Worm (Caenorhabditis elegans) whole organism, mixed stage, embryonic: ENCODE data around the gene F41E6.12.

Experiments
- M03D4.4 ChIP-seq: sonication (generic microtip); optimal IDR thresholded peaks from 2 replicates; lab custom pipeline; 2017; ENCODE audit warnings: mild to moderate bottlenecking, missing genetic modification characterization, missing compliant biosample characterization
- bed-3 ChIP-seq: fragments of 200-800 bp; sonication (Bioruptor generic); optimal IDR thresholded peaks from 3 replicates; lab custom pipeline; 2018; ENCODE audit warnings: mild to moderate bottlenecking, missing genetic modification characterization, moderate library complexity, missing compliant biosample characterization
- ceh-39 ChIP-seq: fragments of 150-350 bp; optimal IDR thresholded peaks from 2 replicates; lab custom pipeline; 2014; ENCODE audit warnings: missing biosample characterization, missing genetic modification characterization
- ceh-83 ChIP-seq: fragments of 200-800 bp; sonication (Bioruptor generic); optimal IDR thresholded peaks from 2 replicates; lab custom pipeline; 2018; ENCODE audit warnings: mild to moderate bottlenecking, missing genetic modification characterization, missing compliant biosample characterization
- ces-1 ChIP-seq: fragments of 150-350 bp; optimal IDR thresholded peaks from 2 replicates; lab custom pipeline; 2014; ENCODE audit warnings: missing biosample characterization, missing genetic modification reagents, missing genetic modification characterization
- cnd-1 ChIP-seq: fragments of 200-800 bp; sonication (Bioruptor generic); optimal IDR thresholded peaks from 2 replicates; lab custom pipeline; 2018; ENCODE audit warnings: mild to moderate bottlenecking, missing genetic modification characterization, missing compliant biosample characterization
- elt-1 ChIP-seq: sonication (generic microtip); optimal IDR thresholded peaks from 2 replicates; lab custom pipeline; 2017; ENCODE audit warnings: missing genetic modification characterization, mild to moderate bottlenecking, missing compliant biosample characterization, antibody characterized with exemption, moderate library complexity, borderline replicate concordance; ENCODE audit not compliant: insufficient read depth
- elt-3 ChIP-seq: fragments of 150-350 bp; optimal IDR thresholded peaks from 2 replicates; lab custom pipeline; 2014; ENCODE audit warnings: missing biosample characterization, missing genetic modification characterization
- flh-1 ChIP-seq: fragments of 200-800 bp; sonication (Bioruptor generic); optimal IDR thresholded peaks from 2 replicates; lab custom pipeline; 2018; ENCODE audit warnings: mild to moderate bottlenecking, missing genetic modification characterization, moderate library complexity, missing compliant biosample characterization
- hlh-1 ChIP-seq: fragments of 150-350 bp; optimal IDR thresholded peaks from 2 replicates; lab custom pipeline; 2014; ENCODE audit warnings: missing biosample characterization, missing genetic modification reagents, missing genetic modification characterization
- lsy-2 ChIP-seq: fragments of 150-350 bp; optimal IDR thresholded peaks from 2 replicates; lab custom pipeline; 2014; ENCODE audit warnings: missing biosample characterization, missing genetic modification characterization
- mab-5 ChIP-seq: fragments of 150-350 bp; optimal IDR thresholded peaks from 2 replicates; lab custom pipeline; 2014; ENCODE audit warnings: missing biosample characterization, missing genetic modification characterization
- mep-1 ChIP-seq: fragments of 150-350 bp; optimal IDR thresholded peaks from 2 replicates; lab custom pipeline; 2017; ENCODE audit warnings: missing biosample characterization, missing genetic modification reagents, missing genetic modification characterization, inconsistent platforms
- mls-2 ChIP-seq: sonication (generic microtip); optimal IDR thresholded peaks from 2 replicates; lab custom pipeline; 2016; ENCODE audit warnings: mild to moderate bottlenecking, missing genetic modification characterization, moderate library complexity, missing compliant biosample characterization
- nhr-12 ChIP-seq: fragments of 150-350 bp; optimal IDR thresholded peaks from 2 replicates; lab custom pipeline; 2014; ENCODE audit warnings: missing biosample characterization, missing genetic modification characterization
- nhr-2 ChIP-seq: fragments of 150-350 bp; optimal IDR thresholded peaks from 2 replicates; lab custom pipeline; 2014; ENCODE audit warnings: missing biosample characterization, missing genetic modification characterization
- nhr-237 ChIP-seq: fragments of 150-350 bp; optimal IDR thresholded peaks from 2 replicates; lab custom pipeline; 2014; ENCODE audit warnings: missing biosample characterization, missing genetic modification characterization
- nhr-28 ChIP-seq: fragments of 150-350 bp; optimal IDR thresholded peaks from 2 replicates; lab custom pipeline; 2014; ENCODE audit warnings: missing biosample characterization, missing genetic modification characterization
- nhr-76 ChIP-seq: sonication (generic microtip); optimal IDR thresholded peaks from 2 replicates; lab custom pipeline; 2017; ENCODE audit warnings: missing biosample characterization, missing genetic modification characterization
- pha-4 ChIP-seq: fragments of 150-350 bp; optimal IDR thresholded peaks from 2 replicates; lab custom pipeline; 2018; ENCODE audit warnings: missing biosample characterization, missing genetic modification reagents, missing genetic modification characterization
- sem-2 ChIP-seq: fragments of 200-800 bp; sonication (Bioruptor generic); optimal IDR thresholded peaks from 2 replicates; lab custom pipeline; 2018; ENCODE audit warnings: mild to moderate bottlenecking, missing genetic modification characterization, missing compliant biosample characterization
- sptf-1 ChIP-seq: sonication (generic microtip); optimal IDR thresholded peaks from 2 replicates; lab custom pipeline; 2017; ENCODE audit warnings: mild to moderate bottlenecking, missing genetic modification characterization, moderate library complexity, missing compliant biosample characterization
- tbx-8 ChIP-seq: fragments of 200-800 bp; sonication (Bioruptor generic); optimal IDR thresholded peaks from 2 replicates; lab custom pipeline; 2018; ENCODE audit warnings: mild to moderate bottlenecking, missing genetic modification characterization, moderate library complexity, missing compliant biosample characterization
- unc-120 ChIP-seq: sonication (generic microtip); optimal IDR thresholded peaks from 2 replicates; lab custom pipeline; 2017; ENCODE audit warnings: missing genetic modification characterization, missing compliant biosample characterization; ENCODE audit not compliant: poor library complexity, severe bottlenecking
- unc-39 ChIP-seq: fragments of 150-350 bp; optimal IDR thresholded peaks from 2 replicates; lab custom pipeline; 2014; ENCODE audit warnings: missing biosample characterization, missing genetic modification characterization
- unc-62 ChIP-seq: fragments of 150-350 bp; optimal IDR thresholded peaks from 2 replicates; lab custom pipeline; 2014; ENCODE audit warnings: missing biosample characterization, missing genetic modification reagents, missing genetic modification characterization
- zip-8 ChIP-seq: fragments of 150-350 bp; optimal IDR thresholded peaks from 2 replicates; lab custom pipeline; 2014; ENCODE audit warnings: missing biosample characterization, missing genetic modification characterization
- ztf-11 ChIP-seq: fragments of 150-350 bp; optimal IDR thresholded peaks from 2 replicates; lab custom pipeline; 2014; ENCODE audit warnings: missing biosample characterization, missing genetic modification characterization

The F41E6.12 gene

ce11 chrV:8594105-8594964 lies 34.6 kb downstream of the F41E6.12 start, which contains the start of gene tag-196:
TSS of gene tag-196 (plus strand) at chrV:8594914.
- TF ChIP-seq mls-2 (tag; lab: Kevin White, UChicago), result no peak
- TF ChIP-seq unc-39 (tag; lab: Kevin White, UChicago), result no peak
- no peak for TF ChIP-seq ceh-39
- TF ChIP-seq unc-120 (tag; lab: Kevin White, UChicago), result peak; percentile 20
- no peak for TF ChIP-seq pha-4 (tag; lab: Kevin White, UChicago)
- no peak for TF ChIP-seq zip-8 (tag; lab: Kevin White, UChicago)
- peak; percentile 95 for TF ChIP-seq ces-1 (GFP tag; lab: Kevin White, UChicago)
- peak; percentile 11 for TF ChIP-seq unc-62 (GFP tag; lab: Kevin White, UChicago)
- no peak for TF ChIP-seq sptf-1 (tag; lab: Kevin White, UChicago)
- TF ChIP-seq elt-3 (tag; lab: Kevin White, UChicago), result no peak
- TF ChIP-seq bed-3 (GFP tag; lab: Kevin White, UChicago), result no peak
- no peak for TF ChIP-seq lsy-2 (tag; lab: Kevin White, UChicago)
- no peak for TF ChIP-seq nhr-76 (tag; lab: Kevin White, UChicago)
- no peak for TF ChIP-seq tbx-8
- peak; percentile 10 for TF ChIP-seq cnd-1 (tag; lab: Kevin White, UChicago)
- TF ChIP-seq hlh-1 (tag; lab: Kevin White, UChicago), result peak; percentile 94
- TF ChIP-seq M03D4.4 (tag; lab: Kevin White, UChicago), result no peak
- no peak for TF ChIP-seq nhr-237 (tag; lab: Kevin White, UChicago)
- peak; percentile 11 for TF ChIP-seq nhr-2 (tag; lab: Kevin White, UChicago)
- TF ChIP-seq sem-2, result no peak
- TF ChIP-seq mep-1, result no peak
- no peak for TF ChIP-seq elt-1 (tag; lab: Kevin White, UChicago)
- no peak for TF ChIP-seq ztf-11 (tag; lab: Kevin White, UChicago)
- TF ChIP-seq ceh-83 (GFP tag; lab: Kevin White, UChicago), result no peak

ce11 chrV:8592691-8593307 lies 36.1 kb downstream of the F41E6.12 start:
- TF ChIP-seq nhr-12 (tag; lab: Kevin White, UChicago) (no peak), ces-1 (GFP tag; lab: Kevin White, UChicago) (peak; percentile 86), unc-62 (GFP tag; lab: Kevin White, UChicago) (peak; percentile 59)

ce11 chrV:8588079-8588478 lies 40.9 kb downstream of the F41E6.12 start, which contains the start of gene C10B5.3:
TSS of gene C10B5.3 (minus strand) at chrV:8588179.
- TF ChIP-seq mep-1 (no peak), sem-2 (no peak), ces-1 (GFP tag; lab: Kevin White, UChicago) (no peak), unc-62 (GFP tag; lab: Kevin White, UChicago) (no peak), lsy-2 (tag; lab: Kevin White, UChicago) (no peak), nhr-12 (tag; lab: Kevin White, UChicago) (no peak), elt-3 (tag; lab: Kevin White, UChicago) (no peak)

- TF ChIP-seq elt-3 (tag; lab: Kevin White, UChicago) (peak; percentile 51), M03D4.4 (tag; lab: Kevin White, UChicago) (no peak)
Measured at ce11 chrV:8586920-8587319, 42.0 kb downstream of the F41E6.12 start.

- TF ChIP-seq lsy-2 (tag; lab: Kevin White, UChicago), result no peak
- TF ChIP-seq unc-62 (GFP tag; lab: Kevin White, UChicago), result no peak
Measured at ce11 chrV:8586472-8586871, 42.5 kb downstream of the F41E6.12 start.

- TF ChIP-seq nhr-12 (tag; lab: Kevin White, UChicago), result no peak
- no peak for TF ChIP-seq sptf-1 (tag; lab: Kevin White, UChicago)
- TF ChIP-seq lsy-2 (tag; lab: Kevin White, UChicago), result no peak
- no peak for TF ChIP-seq tbx-8
- TF ChIP-seq nhr-76 (tag; lab: Kevin White, UChicago), result no peak
- TF ChIP-seq ceh-83 (GFP tag; lab: Kevin White, UChicago), result no peak
- TF ChIP-seq elt-3 (tag; lab: Kevin White, UChicago), result no peak
- TF ChIP-seq unc-120 (tag; lab: Kevin White, UChicago), result no peak
- TF ChIP-seq nhr-28, result no peak
- no peak for TF ChIP-seq mab-5 (tag; lab: Kevin White, UChicago)
- no peak for TF ChIP-seq flh-1 (GFP tag; lab: Kevin White, UChicago)
- no peak for TF ChIP-seq unc-62 (GFP tag; lab: Kevin White, UChicago)
Measured at ce11 chrV:8580961-8581360, 48.0 kb downstream of the F41E6.12 start, which contains the start of gene C10B5.1. TSS of gene C10B5.1 (plus strand) at chrV:8581261.
